Worm (Caenorhabditis elegans): Measurements from ENCODE around the gene Y57G11C.8.

DNA sequence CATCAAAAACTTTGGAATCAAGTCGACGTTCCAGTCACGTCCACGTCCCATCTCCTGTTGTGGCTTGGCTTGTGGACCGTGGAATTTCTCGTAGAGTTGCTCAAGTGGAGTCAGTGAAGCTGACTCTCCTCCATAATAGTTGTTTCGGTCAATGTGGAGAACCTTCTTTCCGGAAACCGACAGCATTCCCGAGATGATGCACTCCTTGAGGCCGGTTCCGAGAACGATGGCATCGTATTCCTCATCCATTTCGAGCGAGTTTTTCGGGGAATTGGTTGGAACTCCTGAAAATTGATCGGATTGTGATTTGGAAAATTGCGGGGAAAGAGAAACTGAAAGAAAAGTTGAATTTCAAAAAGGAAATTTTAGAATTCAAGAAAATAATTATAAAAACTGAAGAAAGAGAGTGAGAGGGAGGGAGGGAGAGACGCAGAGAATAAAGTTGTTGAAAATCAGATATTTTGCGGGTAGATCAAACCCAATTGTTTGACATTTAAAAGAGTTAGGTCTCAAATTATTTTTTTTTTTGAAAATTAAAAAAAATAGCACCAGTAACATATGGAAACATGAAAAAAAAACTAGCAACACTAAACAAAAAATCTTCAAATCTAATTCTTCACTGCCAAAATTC is 11.1 kb downstream of the Y57G11C.8 start, which contains the start of gene gdi-1:
- TF ChIP-seq him-1 (tag; optimal IDR thresholded peaks at IDR 0.05) (no peak), W03F9.2 (tag; optimal IDR thresholded peaks at IDR 0.05) (no peak), dao-5 (tag; optimal IDR thresholded peaks at IDR 0.05) (no peak)

All from whole organism, L4/young adult.